Fruit fly (Drosophila melanogaster): Measurements from ENCODE around the gene CG33700.

Gene CG33700

dm6 chr3L:9468261-9468890 is 57.0 kb downstream of the CG33700 start (continued):
- peak in 1 of 2 experiments; percentile 32 for TF ChIP-seq bsh (GFP tag; optimal IDR thresholded peaks at IDR 0.05)
- no peak; the same call in 1 of the 2 replicates for TF ChIP-seq CG32532 (GFP tag; IDR thresholded peaks at IDR 0.05)
- TF ChIP-seq aop (GFP tag; IDR thresholded peaks at IDR 0.05): no peak
- no peak for TF ChIP-seq ttk (GFP tag; IDR thresholded peaks at IDR 0.05)
- TF ChIP-seq E2f1 (GFP tag; IDR thresholded peaks at IDR 0.05): no peak
- TF ChIP-seq CG30403 (GFP tag; optimal IDR thresholded peaks at IDR 0.05): peak; percentile 36
- TF ChIP-seq CG11456 (GFP tag; IDR thresholded peaks at IDR 0.05): no peak
- no peak for TF ChIP-seq Oaz (GFP tag; IDR thresholded peaks at IDR 0.05)
- no peak for TF ChIP-seq CG34224 (GFP tag; IDR thresholded peaks at IDR 0.05; ENCODE audit: partially characterized antibody)
- no peak for TF ChIP-seq sens-2 (GFP tag; IDR thresholded peaks at IDR 0.05)
- TF ChIP-seq CG17385 (GFP tag; optimal IDR thresholded peaks at IDR 0.05): no peak
- peak; percentile 63; the same call in 1 of the 2 replicates for TF ChIP-seq CG31441 (GFP tag; IDR thresholded peaks at IDR 0.05)
- peak; percentile 45 for TF ChIP-seq CG6854 (GFP tag; optimal IDR thresholded peaks at IDR 0.05)
- peak; percentile 47 for TF ChIP-seq cwo (GFP tag; optimal IDR thresholded peaks at IDR 0.05)
- TF ChIP-seq D19B (GFP tag; optimal IDR thresholded peaks at IDR 0.05): peak; percentile 76
- no peak for TF ChIP-seq Rfx (GFP tag; IDR thresholded peaks at IDR 0.05)
- TF ChIP-seq CG12391 (tag; optimal IDR thresholded peaks at IDR 0.05): peak; percentile 35
- no peak for TF ChIP-seq Bdp1 (GFP tag; optimal IDR thresholded peaks at IDR 0.05)
- TF ChIP-seq ap (GFP tag; IDR thresholded peaks at IDR 0.05): no peak
- peak; percentile 31 for TF ChIP-seq CG11723 (GFP tag; optimal IDR thresholded peaks at IDR 0.05)
- TF ChIP-seq sim (GFP tag; IDR thresholded peaks at IDR 0.05): no peak
- TF ChIP-seq CG13123 (GFP tag; optimal IDR thresholded peaks at IDR 0.05): no peak
- no peak for TF ChIP-seq CG15696 (tag; optimal IDR thresholded peaks at IDR 0.05)
- no peak for TF ChIP-seq her (GFP tag; optimal IDR thresholded peaks at IDR 0.05)
- no peak for TF ChIP-seq CG2889 (GFP tag; IDR thresholded peaks at IDR 0.05)
- TF ChIP-seq CG7556 (GFP tag; optimal IDR thresholded peaks at IDR 0.05): peak; percentile 56
- TF ChIP-seq esg (GFP tag; conservative IDR thresholded peaks at IDR 0.05): no peak
- TF ChIP-seq CG17361 (GFP tag; IDR thresholded peaks at IDR 0.05): peak; percentile 60
- TF ChIP-seq CG9932 (GFP tag; IDR thresholded peaks at IDR 0.05): peak; percentile 12; the same call in 1 of the 2 replicates
- TF ChIP-seq CG15011 (GFP tag; optimal IDR thresholded peaks at IDR 0.05): peak; percentile 14
- TF ChIP-seq Dref (GFP tag; IDR thresholded peaks at IDR 0.05): no peak
- no peak for TF ChIP-seq CG11560 (tag; IDR thresholded peaks at IDR 0.05)
- TF ChIP-seq lbe (GFP tag; optimal IDR thresholded peaks at IDR 0.05): no peak
- no peak for TF ChIP-seq CG18011 (GFP tag; optimal IDR thresholded peaks at IDR 0.05)
- TF ChIP-seq H15 (GFP tag; IDR thresholded peaks at IDR 0.05): no peak
- peak; percentile 76 for TF ChIP-seq Med (GFP tag)
- TF ChIP-seq CG13775 (GFP tag; optimal IDR thresholded peaks at IDR 0.05): peak; percentile 26
- TF ChIP-seq CG2120 (GFP tag; optimal IDR thresholded peaks at IDR 0.05): peak; percentile 66
- no peak for TF ChIP-seq CG43689 (GFP tag; IDR thresholded peaks at IDR 0.05)
- no peak for TF ChIP-seq croc (GFP tag; conservative IDR thresholded peaks at IDR 0.05)
- peak; percentile 13 for TF ChIP-seq CG7786 (GFP tag; optimal IDR thresholded peaks at IDR 0.05)
- TF ChIP-seq CG14014 (GFP tag; IDR thresholded peaks at IDR 0.05): no peak
- no peak for TF ChIP-seq Awh (GFP tag; IDR thresholded peaks at IDR 0.05)
- TF ChIP-seq chm (GFP tag; IDR thresholded peaks at IDR 0.05): no peak
- no peak for TF ChIP-seq ro (GFP tag; IDR thresholded peaks at IDR 0.05)
- TF ChIP-seq Lpt (GFP tag; optimal IDR thresholded peaks at IDR 0.05): no peak
- peak; percentile 7 for TF ChIP-seq ATbp (GFP tag; optimal IDR thresholded peaks at IDR 0.05)
- peak; percentile 44 for TF ChIP-seq Fer1 (GFP tag; optimal IDR thresholded peaks at IDR 0.05)
- no peak for TF ChIP-seq gfzf (GFP tag; optimal IDR thresholded peaks at IDR 0.05)
- no peak for TF ChIP-seq CG14441 (GFP tag; IDR thresholded peaks at IDR 0.05)
- TF ChIP-seq gem (tag; optimal IDR thresholded peaks at IDR 0.05): peak; percentile 58
- no peak for TF ChIP-seq al (GFP tag; IDR thresholded peaks at IDR 0.05)

Data from whole organism, embryonic.